Fruit fly (Drosophila melanogaster) whole organism, adult: ENCODE results near the gene dbe.

ENCODE experiments used
- CG11617 ChIP-seq: fragments of 200-800 bp; sonication (Bioruptor generic); optimal IDR thresholded peaks from 2 replicates; lab custom pipeline; 2017; ENCODE audit warnings: mild to moderate bottlenecking, missing biosample characterization, missing genetic modification reagents, missing genetic modification characterization
- CG33017 ChIP-seq: fragments of 200-800 bp; sonication (Bioruptor generic); optimal IDR thresholded peaks from 2 replicates; lab custom pipeline; 2018; ENCODE audit warnings: missing biosample characterization, mild to moderate bottlenecking, missing genetic modification characterization, moderate library complexity
- CG5204 ChIP-seq: fragments of 200-800 bp; sonication (Bioruptor generic); optimal IDR thresholded peaks from 2 replicates; lab custom pipeline; 2016; ENCODE audit warnings: missing biosample characterization, missing genetic modification characterization
- Crg-1 ChIP-seq: fragments of 200-800 bp; sonication (Bioruptor generic); optimal IDR thresholded peaks from 2 replicates; lab custom pipeline; 2016; ENCODE audit warnings: missing biosample characterization, missing genetic modification characterization
- Hr96 ChIP-seq: fragments of 200-800 bp; sonication (Bioruptor generic); optimal IDR thresholded peaks from 2 replicates; lab custom pipeline; 2016; ENCODE audit warnings: missing biosample characterization, missing genetic modification characterization
- cic ChIP-seq: fragments of 200-800 bp; sonication (Bioruptor generic); optimal IDR thresholded peaks from 2 replicates; lab custom pipeline; 2017; ENCODE audit warnings: missing biosample characterization, mild to moderate bottlenecking, missing genetic modification characterization, moderate library complexity
- ovo ChIP-seq: fragments of 200-800 bp; sonication (Bioruptor generic); optimal IDR thresholded peaks from 2 replicates; lab custom pipeline; 2016; ENCODE audit warnings: missing biosample characterization, missing genetic modification characterization

DNA sequence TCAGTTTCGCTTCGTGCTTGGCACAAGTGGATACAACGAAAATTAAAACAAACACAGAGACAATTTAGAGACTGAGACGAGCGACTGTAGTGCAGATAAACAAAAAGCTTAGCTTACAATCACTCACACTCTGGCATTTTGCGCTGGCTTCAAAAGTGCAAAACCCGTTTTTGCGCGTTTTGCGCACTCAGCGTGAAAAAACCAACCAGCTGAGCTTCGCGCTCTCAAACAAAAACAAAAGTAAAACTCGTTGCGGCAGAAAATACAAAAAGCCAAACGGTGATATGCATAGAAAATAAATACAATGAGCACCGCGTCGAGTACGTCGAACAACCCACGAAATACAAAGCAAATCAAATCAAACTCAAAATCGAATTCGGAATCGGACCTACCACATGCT, 28.9 kb downstream of the dbe start:
- no peak for TF ChIP-seq CG33017
- peak; percentile 63 for TF ChIP-seq cic (GFP tag; lab: Kevin White, UChicago)
- TF ChIP-seq CG5204 (GFP tag; lab: Kevin White, UChicago): no peak
- TF ChIP-seq Hr96 (GFP tag; lab: Kevin White, UChicago): no peak
- TF ChIP-seq Crg-1: no peak
- TF ChIP-seq CG11617: no peak
- TF ChIP-seq ovo (GFP tag; lab: Kevin White, UChicago): no peak
